Worm (Caenorhabditis elegans) whole organism, L3 larva: ENCODE data around the gene spop-1.

Experiments
- R02D3.7 ChIP-seq: fragments of 150-350 bp; optimal IDR thresholded peaks from 2 replicates; lab custom pipeline; 2014; ENCODE audit warnings: missing biosample characterization, missing genetic modification characterization
- ceh-28 ChIP-seq: fragments of 150-350 bp; optimal IDR thresholded peaks from 2 replicates; lab custom pipeline; 2014; ENCODE audit warnings: missing biosample characterization, missing genetic modification reagents, missing genetic modification characterization
- ceh-82 ChIP-seq: fragments of 150-350 bp; optimal IDR thresholded peaks from 2 replicates; lab custom pipeline; 2014; ENCODE audit warnings: missing biosample characterization, missing genetic modification characterization
- daf-12 ChIP-seq: fragments of 150-350 bp; optimal IDR thresholded peaks from 2 replicates; lab custom pipeline; 2014; ENCODE audit warnings: missing biosample characterization, missing genetic modification reagents, missing genetic modification characterization
- fkh-10 ChIP-seq: sonication (generic microtip); optimal IDR thresholded peaks from 2 replicates; lab custom pipeline; 2017; ENCODE audit warnings: missing biosample characterization, missing genetic modification reagents, missing genetic modification characterization
- nfya-1 ChIP-seq: sonication (generic microtip); optimal IDR thresholded peaks from 2 replicates; lab custom pipeline; 2017; ENCODE audit warnings: missing genetic modification characterization, mild to moderate bottlenecking, missing compliant biosample characterization, antibody characterized with exemption, moderate library complexity; ENCODE audit not compliant: insufficient read depth
- nhr-28 ChIP-seq: fragments of 150-350 bp; optimal IDR thresholded peaks from 2 replicates; lab custom pipeline; 2014; ENCODE audit warnings: missing biosample characterization, missing genetic modification characterization
- nhr-77 ChIP-seq: fragments of 150-350 bp; optimal IDR thresholded peaks from 2 replicates; lab custom pipeline; 2014; ENCODE audit warnings: missing biosample characterization, missing genetic modification characterization
- pha-4 ChIP-seq: fragments of 150-350 bp; optimal IDR thresholded peaks from 2 replicates; lab custom pipeline; 2014; ENCODE audit warnings: missing biosample characterization, missing genetic modification reagents, missing genetic modification characterization
- pqm-1 ChIP-seq: fragments of 150-350 bp; optimal IDR thresholded peaks from 2 replicates; lab custom pipeline; 2017; ENCODE audit warnings: missing biosample characterization, missing genetic modification characterization, inconsistent platforms
- ztf-11 ChIP-seq: fragments of 150-350 bp; optimal IDR thresholded peaks from 2 replicates; lab custom pipeline; 2014; ENCODE audit warnings: missing biosample characterization, missing genetic modification characterization
- ztf-4 ChIP-seq: fragments of 150-350 bp; optimal IDR thresholded peaks from 2 replicates; lab custom pipeline; 2014; ENCODE audit warnings: missing biosample characterization, missing genetic modification characterization

DNA sequence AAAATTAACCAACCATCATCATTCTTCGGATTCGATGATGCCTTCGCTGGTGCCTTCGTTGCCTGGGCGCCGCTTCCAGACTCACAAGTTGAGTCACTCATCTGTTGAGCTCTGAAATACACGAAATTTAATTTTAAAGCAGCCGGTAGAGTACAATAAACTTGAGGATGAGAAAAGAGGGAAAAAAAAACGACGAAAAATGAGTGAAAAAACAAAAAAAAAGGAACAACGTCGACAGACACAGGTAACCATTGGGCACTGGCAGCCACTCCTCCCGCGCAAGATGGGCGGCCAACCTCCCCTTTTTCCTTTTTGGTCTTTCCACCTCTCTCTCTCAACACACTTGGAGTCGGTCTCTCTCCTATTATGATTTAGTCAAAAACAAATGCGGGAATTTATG, 48.8 kb upstream of the spop-1 start, which contains the start of gene K08E5.1:
- TF ChIP-seq ztf-11 (tag; lab: Kevin White, UChicago) (no peak), daf-12 (tag; lab: Kevin White, UChicago) (no peak), R02D3.7 (tag; lab: Kevin White, UChicago) (no peak), nfya-1 (tag; lab: Kevin White, UChicago) (no peak), pqm-1 (tag; lab: Kevin White, UChicago) (no peak), ztf-4 (tag; lab: Kevin White, UChicago) (no peak), nhr-77 (tag; lab: Kevin White, UChicago) (no peak), pha-4 (tag; lab: Kevin White, UChicago) (no peak), nhr-28 (tag; lab: Kevin White, UChicago) (no peak), fkh-10 (GFP tag; lab: Kevin White, UChicago) (no peak), ceh-82 (no peak), ceh-28 (tag; lab: Kevin White, UChicago) (no peak)
